Fruit fly (Drosophila melanogaster) whole organism, adult: ENCODE measurements around the gene mtTFB1.

Source experiments
- CG11617 ChIP-seq: fragments of 200-800 bp; sonication (Bioruptor generic); optimal IDR thresholded peaks from 2 replicates; lab custom pipeline; 2017; ENCODE audit warnings: mild to moderate bottlenecking, missing biosample characterization, missing genetic modification reagents, missing genetic modification characterization
- CG12768 ChIP-seq: fragments of 200-800 bp; sonication (Bioruptor generic); optimal IDR thresholded peaks from 2 replicates; lab custom pipeline; 2017; ENCODE audit warnings: missing biosample characterization, missing genetic modification characterization, mild to moderate bottlenecking, moderate library complexity, missing genetic modification reagents
- CG14711 ChIP-seq: fragments of 200-800 bp; sonication (Bioruptor generic); optimal IDR thresholded peaks from 2 replicates; lab custom pipeline; 2018; ENCODE audit warnings: missing biosample characterization, mild to moderate bottlenecking, missing genetic modification characterization, moderate library complexity
- CG1620 ChIP-seq: fragments of 200-800 bp; sonication (Bioruptor generic); optimal IDR thresholded peaks from 2 replicates; lab custom pipeline; 2016; ENCODE audit warnings: missing biosample characterization, missing genetic modification characterization
- CG33017 ChIP-seq: fragments of 200-800 bp; sonication (Bioruptor generic); optimal IDR thresholded peaks from 2 replicates; lab custom pipeline; 2018; ENCODE audit warnings: missing biosample characterization, mild to moderate bottlenecking, missing genetic modification characterization, moderate library complexity
- CG5204 ChIP-seq: fragments of 200-800 bp; sonication (Bioruptor generic); optimal IDR thresholded peaks from 2 replicates; lab custom pipeline; 2016; ENCODE audit warnings: missing biosample characterization, missing genetic modification characterization
- CG7045 ChIP-seq: fragments of 200-800 bp; sonication (Bioruptor generic); optimal IDR thresholded peaks from 2 replicates; lab custom pipeline; 2017; ENCODE audit warnings: missing biosample characterization, mild to moderate bottlenecking, missing genetic modification characterization
- CG7101 ChIP-seq: fragments of 200-800 bp; sonication (Bioruptor generic); optimal IDR thresholded peaks from 2 replicates; lab custom pipeline; 2018; ENCODE audit warnings: missing biosample characterization, mild to moderate bottlenecking, missing genetic modification characterization, moderate library complexity
- Clk ChIP-seq: fragments of 200-800 bp; sonication (Bioruptor generic); optimal IDR thresholded peaks from 2 replicates; lab custom pipeline; 2017; ENCODE audit warnings: missing biosample characterization, missing genetic modification characterization
- Crg-1 ChIP-seq: fragments of 200-800 bp; sonication (Bioruptor generic); optimal IDR thresholded peaks from 2 replicates; lab custom pipeline; 2016; ENCODE audit warnings: missing biosample characterization, missing genetic modification characterization
- Hr96 ChIP-seq: fragments of 200-800 bp; sonication (Bioruptor generic); optimal IDR thresholded peaks from 2 replicates; lab custom pipeline; 2016; ENCODE audit warnings: missing biosample characterization, missing genetic modification characterization
- Mnt ChIP-seq: fragments of 200-800 bp; sonication (Bioruptor generic); optimal IDR thresholded peaks from 2 replicates; lab custom pipeline; 2016; ENCODE audit warnings: missing biosample characterization, mild to moderate bottlenecking, missing genetic modification characterization
- bab1 ChIP-seq: fragments of 200-800 bp; sonication (Bioruptor generic); optimal IDR thresholded peaks from 3 replicates; lab custom pipeline; 2019; ENCODE audit warnings: missing biosample characterization, mild to moderate bottlenecking, missing genetic modification characterization, moderate library complexity
- cic ChIP-seq: fragments of 200-800 bp; sonication (Bioruptor generic); optimal IDR thresholded peaks from 2 replicates; lab custom pipeline; 2017; ENCODE audit warnings: missing biosample characterization, mild to moderate bottlenecking, missing genetic modification characterization, moderate library complexity
- cnc ChIP-seq, 2 experiments: fragments of >200 bp; optimal IDR thresholded peaks; 2 replicates each; lab custom pipeline; 2017
- kay ChIP-seq: fragments of 200-800 bp; sonication (Bioruptor generic); peaks from one replicate; lab custom pipeline; 2016; ENCODE audit warnings: missing biosample characterization, missing genetic modification characterization, borderline replicate concordance
- ovo ChIP-seq: fragments of 200-800 bp; sonication (Bioruptor generic); optimal IDR thresholded peaks from 2 replicates; lab custom pipeline; 2016; ENCODE audit warnings: missing biosample characterization, missing genetic modification characterization
- pad ChIP-seq: fragments of 200-800 bp; sonication (Bioruptor generic); optimal IDR thresholded peaks from 3 replicates; lab custom pipeline; 2017; ENCODE audit warnings: missing biosample characterization, missing genetic modification characterization, mild to moderate bottlenecking, moderate library complexity, missing genetic modification reagents
- tj ChIP-seq: fragments of 200-800 bp; sonication (Bioruptor generic); optimal IDR thresholded peaks from 3 replicates; lab custom pipeline; 2017; ENCODE audit warnings: missing biosample characterization, mild to moderate bottlenecking, missing genetic modification characterization, moderate library complexity
- toe ChIP-seq: fragments of 200-800 bp; sonication (Bioruptor generic); optimal IDR thresholded peaks from 2 replicates; lab custom pipeline; 2016; ENCODE audit warnings: missing biosample characterization, missing genetic modification characterization

mtTFB1 gene

dm6 chr3L:11711059-11711628 is 2.4 kb downstream of the mtTFB1 start, which contains the start of gene crim:
crim (minus strand) TSS chr3L:11711386.
- TF ChIP-seq CG7101 (tag; lab: Kevin White, UChicago), result peak; percentile 18
- no peak for TF ChIP-seq CG33017 (tag; lab: Kevin White, UChicago)
- TF ChIP-seq Mnt, result peak; percentile 37
- TF ChIP-seq pad (GFP tag; lab: Kevin White, UChicago), result peak; percentile 18
- peak; percentile 60 for TF ChIP-seq bab1 (GFP tag; lab: Kevin White, UChicago)
- no peak for TF ChIP-seq CG5204 (GFP tag; lab: Kevin White, UChicago)
- TF ChIP-seq cic (GFP tag; lab: Kevin White, UChicago), result peak; percentile 52
- TF ChIP-seq Crg-1, result peak; percentile 15

- TF ChIP-seq Mnt (no peak), CG1620 (no peak), CG11617 (GFP tag; lab: Kevin White, UChicago) (no peak), Clk (GFP tag; lab: Kevin White, UChicago) (no peak), cic (GFP tag; lab: Kevin White, UChicago) (no peak), toe (no peak), Hr96 (GFP tag; lab: Kevin White, UChicago) (no peak), CG5204 (GFP tag; lab: Kevin White, UChicago) (no peak), CG33017 (tag; lab: Kevin White, UChicago) (no peak), ovo (GFP tag; lab: Kevin White, UChicago) (no peak), Crg-1 (no peak), cnc (optimal IDR thresholded peaks at IDR 0.05; lab: Kevin White, UChicago) (no peak), CG14711 (tag; lab: Kevin White, UChicago) (no peak), pad (GFP tag; lab: Kevin White, UChicago) (no peak), CG7101 (tag; lab: Kevin White, UChicago) (no peak), kay (GFP tag; lab: Kevin White, UChicago) (no peak)
These were observed 3.0 kb downstream of the mtTFB1 start for dm6 chr3L:11711789-11712188.

- no peak for TF ChIP-seq CG33017 (tag; lab: Kevin White, UChicago)
- no peak for TF ChIP-seq tj (GFP tag; lab: Kevin White, UChicago)
- no peak for TF ChIP-seq CG7101 (tag; lab: Kevin White, UChicago)
- no peak for TF ChIP-seq pad (GFP tag; lab: Kevin White, UChicago)
- no peak for TF ChIP-seq CG5204 (GFP tag; lab: Kevin White, UChicago)
- no peak for TF ChIP-seq CG14711 (tag; lab: Kevin White, UChicago)
- TF ChIP-seq CG12768 (GFP tag; lab: Kevin White, UChicago), result no peak
- TF ChIP-seq CG1620, result no peak
- TF ChIP-seq ovo (GFP tag; lab: Kevin White, UChicago), result no peak
- TF ChIP-seq Mnt, result no peak
- TF ChIP-seq CG11617 (GFP tag; lab: Kevin White, UChicago), result no peak
- no peak for TF ChIP-seq kay (GFP tag; lab: Kevin White, UChicago)
- TF ChIP-seq toe, result no peak
- no peak for TF ChIP-seq cnc (optimal IDR thresholded peaks at IDR 0.05; lab: Kevin White, UChicago)
- TF ChIP-seq Crg-1, result no peak
- no peak for TF ChIP-seq CG7045 (GFP tag; lab: Kevin White, UChicago)
These were observed 4.1 kb downstream of the mtTFB1 start for dm6 chr3L:11712839-11713238.

- TF ChIP-seq kay (GFP tag; lab: Kevin White, UChicago) (no peak), CG12768 (GFP tag; lab: Kevin White, UChicago) (no peak), Clk (GFP tag; lab: Kevin White, UChicago) (no peak), cnc (optimal IDR thresholded peaks at IDR 0.05; lab: Kevin White, UChicago) (no peak), cic (GFP tag; lab: Kevin White, UChicago) (no peak), CG1620 (no peak), CG7045 (GFP tag; lab: Kevin White, UChicago) (no peak), tj (GFP tag; lab: Kevin White, UChicago) (no peak), CG33017 (tag; lab: Kevin White, UChicago) (no peak), Crg-1 (no peak), CG7101 (tag; lab: Kevin White, UChicago) (no peak)
These were observed 6.4 kb downstream of the mtTFB1 start, which contains the start of gene CG14132 for dm6 chr3L:11715187-11715586. CG14132 (minus strand) TSS chr3L:11715285.

- no peak for TF ChIP-seq kay (GFP tag; lab: Kevin White, UChicago)
- TF ChIP-seq cic (GFP tag; lab: Kevin White, UChicago), result no peak
- TF ChIP-seq CG12768 (GFP tag; lab: Kevin White, UChicago), result no peak
- TF ChIP-seq ovo (GFP tag; lab: Kevin White, UChicago), result no peak
- no peak for TF ChIP-seq CG5204 (GFP tag; lab: Kevin White, UChicago)
- TF ChIP-seq CG33017 (tag; lab: Kevin White, UChicago), result no peak
- no peak for TF ChIP-seq Crg-1
- no peak for TF ChIP-seq CG14711 (tag; lab: Kevin White, UChicago)
- TF ChIP-seq Clk (GFP tag; lab: Kevin White, UChicago), result no peak
- no peak for TF ChIP-seq toe
- TF ChIP-seq tj (GFP tag; lab: Kevin White, UChicago), result no peak
- no peak for TF ChIP-seq Mnt
- TF ChIP-seq CG11617 (GFP tag; lab: Kevin White, UChicago), result no peak
- TF ChIP-seq Hr96 (GFP tag; lab: Kevin White, UChicago), result no peak
- no peak for TF ChIP-seq cnc (optimal IDR thresholded peaks at IDR 0.05; lab: Kevin White, UChicago)
- TF ChIP-seq pad (GFP tag; lab: Kevin White, UChicago), result no peak
- TF ChIP-seq bab1 (GFP tag; lab: Kevin White, UChicago), result no peak
These were observed 7.6 kb downstream of the mtTFB1 start for dm6 chr3L:11716347-11716746.

dm6 chr3L:11716899-11717298 is 8.1 kb downstream of the mtTFB1 start:
- TF ChIP-seq CG12768 (GFP tag; lab: Kevin White, UChicago) (no peak), bab1 (GFP tag; lab: Kevin White, UChicago) (no peak), CG1620 (no peak), CG7045 (GFP tag; lab: Kevin White, UChicago) (no peak), kay (GFP tag; lab: Kevin White, UChicago) (no peak), toe (no peak), CG33017 (tag; lab: Kevin White, UChicago) (no peak), CG7101 (tag; lab: Kevin White, UChicago) (no peak), Clk (GFP tag; lab: Kevin White, UChicago) (no peak), CG5204 (GFP tag; lab: Kevin White, UChicago) (no peak), pad (GFP tag; lab: Kevin White, UChicago) (no peak), CG14711 (tag; lab: Kevin White, UChicago) (no peak), cic (GFP tag; lab: Kevin White, UChicago) (no peak)
